Fruit fly (Drosophila melanogaster) whole organism, wandering third instar larva: ENCODE measurements around the gene Mst27D.

Experiments
- Dfd ChIP-seq: fragments of >200 bp; optimal IDR thresholded peaks from 2 replicates; lab custom pipeline; 2017; ENCODE audit warnings: missing biosample characterization, missing genetic modification characterization
- OdsH ChIP-seq: fragments of 200-800 bp; sonication (Bioruptor generic); optimal IDR thresholded peaks from 2 replicates; lab custom pipeline; 2016; ENCODE audit warnings: missing biosample characterization, mild to moderate bottlenecking, missing genetic modification characterization
- Sp1 ChIP-seq: fragments of 200-800 bp; sonication (Bioruptor generic); optimal IDR thresholded peaks from 3 replicates; lab custom pipeline; 2019; ENCODE audit warnings: missing biosample characterization, mild to moderate bottlenecking, missing genetic modification characterization, moderate library complexity
- dmrt93B ChIP-seq: fragments of 200-800 bp; sonication (Bioruptor generic); optimal IDR thresholded peaks from 2 replicates; lab custom pipeline; 2018; ENCODE audit warnings: missing biosample characterization, mild to moderate bottlenecking, missing genetic modification characterization
- lola ChIP-seq: fragments of >200 bp; optimal IDR thresholded peaks from 2 replicates; lab custom pipeline; 2017; ENCODE audit warnings: missing biosample characterization, missing genetic modification characterization
- pan ChIP-seq: fragments of >200 bp; optimal IDR thresholded peaks from 2 replicates; lab custom pipeline; 2017
- sage ChIP-seq: fragments of 200-800 bp; sonication (Bioruptor generic); optimal IDR thresholded peaks from 2 replicates; lab custom pipeline; 2016; ENCODE audit warnings: missing biosample characterization, mild to moderate bottlenecking, missing genetic modification characterization

DNA sequence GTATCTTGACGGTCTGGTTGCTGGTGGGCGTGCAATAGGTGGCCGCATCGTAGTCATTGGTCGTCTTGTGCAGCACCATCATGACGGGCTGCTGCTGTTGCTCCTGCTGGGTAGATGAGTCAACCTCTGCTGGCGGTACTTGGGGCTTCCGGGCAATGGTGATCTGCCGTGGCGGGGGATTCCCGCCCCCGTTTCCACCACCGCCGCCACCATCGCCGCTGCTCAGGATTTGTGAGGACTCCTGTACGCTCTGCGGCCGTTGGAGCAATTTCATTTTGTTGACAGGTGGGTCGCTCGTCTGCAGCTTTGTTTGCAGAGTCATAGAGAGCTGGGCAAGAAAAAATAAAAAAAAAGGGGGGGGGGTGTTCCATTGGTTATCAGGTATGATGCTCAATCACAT, 34.3 kb downstream of the Mst27D start:
- TF ChIP-seq sage (GFP tag; lab: Kevin White, UChicago) = no peak
- no peak for TF ChIP-seq pan
- no peak for TF ChIP-seq Dfd (GFP tag; lab: Kevin White, UChicago)
- no peak for TF ChIP-seq lola (GFP tag; lab: Kevin White, UChicago)
- no peak for TF ChIP-seq OdsH (GFP tag; lab: Kevin White, UChicago)
- no peak for TF ChIP-seq Sp1
- no peak for TF ChIP-seq dmrt93B (GFP tag; lab: Kevin White, UChicago)
